Fruit fly (Drosophila melanogaster) whole organism, wandering third instar larva: Measurements from ENCODE around the gene pum.

Source experiments
- CG32264 ChIP-seq: fragments of 200-800 bp; sonication (Bioruptor generic); optimal IDR thresholded peaks from 2 replicates; lab custom pipeline; 2016; ENCODE audit warnings: missing biosample characterization, missing genetic modification characterization
- Hnf4 ChIP-seq: fragments of 200-800 bp; sonication (Bioruptor generic); optimal IDR thresholded peaks from 2 replicates; lab custom pipeline; 2016; ENCODE audit warnings: missing biosample characterization, mild to moderate bottlenecking, missing genetic modification characterization
- dsf ChIP-seq: sonication (Bioruptor generic); optimal IDR thresholded peaks from 2 replicates; lab custom pipeline; 2016; ENCODE audit warnings: missing biosample characterization, missing genetic modification characterization, borderline replicate concordance
- foxo ChIP-seq, 2 experiments: fragments of 200-800 bp; sonication (Bioruptor generic); optimal IDR thresholded peaks; 2 replicates in 1 of 2; 3 replicates in 1 of 2; lab custom pipeline; 2016 to 2017; ENCODE audit warnings: missing biosample characterization in 2 of 2, missing genetic modification characterization in 2 of 2
- lola ChIP-seq: fragments of >200 bp; optimal IDR thresholded peaks from 2 replicates; lab custom pipeline; 2017; ENCODE audit warnings: missing biosample characterization, missing genetic modification characterization
- psq ChIP-seq: fragments of 200-800 bp; sonication (Bioruptor generic); optimal IDR thresholded peaks from 3 replicates; lab custom pipeline; 2017; ENCODE audit warnings: missing biosample characterization, mild to moderate bottlenecking, missing genetic modification characterization, moderate library complexity

DNA sequence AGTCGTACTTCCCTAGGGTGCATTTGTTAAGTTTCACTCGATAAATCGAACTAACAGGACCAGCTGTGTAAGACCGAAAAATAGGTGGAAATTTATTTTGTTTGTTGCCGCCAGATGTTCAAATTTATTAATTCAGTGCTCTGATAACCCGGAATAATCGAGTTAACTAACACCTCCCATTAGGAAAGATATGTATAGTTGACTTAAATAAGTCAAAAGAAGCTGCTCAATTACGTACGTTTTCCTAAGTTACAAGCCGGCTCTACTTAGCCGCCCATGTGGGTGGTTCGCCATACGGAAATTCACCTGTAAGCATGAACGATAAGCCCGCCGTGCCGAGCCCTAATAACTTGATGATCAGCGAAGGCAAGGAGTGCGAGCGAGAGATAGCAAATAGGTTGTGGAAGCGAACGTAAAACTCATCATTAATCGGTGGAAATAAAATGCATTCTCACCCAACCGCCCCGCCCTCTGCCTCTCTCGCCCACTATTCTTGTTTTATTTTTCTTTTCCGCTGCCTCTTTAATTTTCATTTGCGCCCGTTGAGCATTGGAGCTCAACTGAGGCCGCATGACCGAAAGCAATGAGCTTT, 183.5 kb downstream of the pum start:
- no peak for TF ChIP-seq lola (GFP tag; lab: Kevin White, UChicago)
- TF ChIP-seq psq (GFP tag; lab: Kevin White, UChicago) = peak; percentile 42
- no peak for TF ChIP-seq Hnf4 (GFP tag; lab: Kevin White, UChicago)
- TF ChIP-seq dsf = no peak
- peak in 1 of 2 experiments; percentile 73 for TF ChIP-seq foxo (GFP tag; optimal IDR thresholded peaks at IDR 0.05; lab: Kevin White, UChicago)
- TF ChIP-seq CG32264 (GFP tag; lab: Kevin White, UChicago) = peak; percentile 50
